Worm (Caenorhabditis elegans): Measurements from ENCODE around the gene F08H9.3.

DNA sequence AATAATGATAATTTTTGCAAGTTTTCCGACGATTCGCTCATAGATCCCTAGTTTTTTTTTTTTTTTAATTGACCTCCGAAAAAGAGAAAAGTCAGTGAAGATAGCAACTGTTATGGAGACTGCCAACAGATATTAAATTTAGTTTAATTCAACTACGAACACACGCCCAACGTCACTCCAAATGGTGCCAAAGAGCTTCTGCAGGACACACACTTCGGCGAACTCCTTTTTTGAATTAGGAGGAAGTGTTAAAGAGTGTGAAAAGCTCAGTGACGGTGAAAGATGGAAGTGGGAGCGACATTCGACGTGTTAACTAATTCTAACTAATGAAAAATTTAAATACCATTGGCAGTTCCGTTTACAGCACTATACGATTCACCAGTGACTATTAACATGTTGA, 51.1 kb downstream of the F08H9.3 start:
- TF ChIP-seq unc-62 (GFP tag; optimal IDR thresholded peaks at IDR 0.05) (no peak), lir-1 (GFP tag; conservative IDR thresholded peaks at IDR 0.05) (no peak), bed-2 (GFP tag; IDR thresholded peaks at IDR 0.05) (no peak), nhr-90 (tag; optimal IDR thresholded peaks at IDR 0.05) (peak; percentile 65), nfya-1 (tag; optimal IDR thresholded peaks at IDR 0.05; ENCODE audit: borderline replicate concordance, insufficient read depth) (no peak), unc-130 (GFP tag; optimal IDR thresholded peaks at IDR 0.05) (no peak), T26A5.8 (tag; optimal IDR thresholded peaks at IDR 0.05) (no peak), ama-1 (optimal IDR thresholded peaks at IDR 0.05) (peak; percentile 43), ama-1 (GFP tag; optimal IDR thresholded peaks at IDR 0.05) (peak in 1 of 2 experiments; percentile 60), tbp1 (GFP tag; optimal IDR thresholded peaks at IDR 0.05) (no peak)

Measured in whole organism, young adult.